Fruit fly (Drosophila melanogaster): Measurements from ENCODE around the gene MFS3.
A peak's percentile ranks its signal among the peaks of the same experiment; 100 is the strongest.

The MFS3 gene

dm6 chr2L:1185642-1186497 lies 42.9 kb downstream of the MFS3 start, which contains the start of gene CG5001 (continued):
- TF ChIP-seq Vsx1 (GFP tag; optimal IDR thresholded peaks at IDR 0.05) (no peak), slbo (GFP tag; IDR thresholded peaks at IDR 0.05) (peak; percentile 94), mld (GFP tag; IDR thresholded peaks at IDR 0.05; ENCODE audit: partially characterized antibody) (no peak), pan (optimal IDR thresholded peaks at IDR 0.05) (no peak), pan (GFP tag; optimal IDR thresholded peaks at IDR 0.05 in 1 of 2, IDR thresholded peaks at IDR 0.05 in 1 of 2) (peak in 1 of 2 experiments; percentile 91), wek (GFP tag; optimal IDR thresholded peaks at IDR 0.05) (no peak), tgo (GFP tag; IDR thresholded peaks at IDR 0.05) (peak; percentile 93), Taf1 (GFP tag; IDR thresholded peaks at IDR 0.05) (peak; percentile 86), CG3065 (GFP tag; optimal IDR thresholded peaks at IDR 0.05) (no peak), Optix (GFP tag; IDR thresholded peaks at IDR 0.05) (peak; percentile 7; the same call in 1 of the 3 replicates), gsb-n (tag; optimal IDR thresholded peaks at IDR 0.05) (peak; percentile 88), rib (GFP tag; IDR thresholded peaks at IDR 0.05) (peak; percentile 62), gce (GFP tag; IDR thresholded peaks at IDR 0.05) (peak; percentile 89), CG11695 (GFP tag; IDR thresholded peaks at IDR 0.05) (peak; percentile 86), shn (GFP tag; optimal IDR thresholded peaks at IDR 0.05) (peak; percentile 53), CG7839 (tag; optimal IDR thresholded peaks at IDR 0.05) (peak; percentile 91), CG9817 (tag; optimal IDR thresholded peaks at IDR 0.05) (peak; percentile 79), CG13775 (GFP tag; optimal IDR thresholded peaks at IDR 0.05) (peak; percentile 61), Bdp1 (GFP tag; optimal IDR thresholded peaks at IDR 0.05) (peak; percentile 28), Hmr (GFP tag; optimal IDR thresholded peaks at IDR 0.05) (peak; percentile 78), zen (tag; optimal IDR thresholded peaks at IDR 0.05) (peak; percentile 70), Camta (GFP tag; optimal IDR thresholded peaks at IDR 0.05) (peak; percentile 59), H2.0 (GFP tag; IDR thresholded peaks at IDR 0.05) (peak; percentile 81), Hr51 (GFP tag; optimal IDR thresholded peaks at IDR 0.05) (peak; percentile 24 to 92), B-H1 (GFP tag; IDR thresholded peaks at IDR 0.05) (peak; percentile 76), MTF-1 (GFP tag; optimal IDR thresholded peaks at IDR 0.05; ENCODE audit: borderline replicate concordance) (peak; percentile 82), CG15011 (GFP tag; optimal IDR thresholded peaks at IDR 0.05) (no peak), Blimp-1 (GFP tag; optimal IDR thresholded peaks at IDR 0.05) (peak; percentile 92), h (optimal IDR thresholded peaks at IDR 0.05) (no peak), danr (GFP tag; IDR thresholded peaks at IDR 0.05) (peak; percentile 63; the same call in 1 of the 2 replicates), nerfin-1 (tag; optimal IDR thresholded peaks at IDR 0.05) (peak; percentile 86), CG17802 (tag; optimal IDR thresholded peaks at IDR 0.05) (peak; percentile 42), trh (GFP tag; optimal IDR thresholded peaks at IDR 0.05) (peak; percentile 29), phol (tag; optimal IDR thresholded peaks at IDR 0.05) (peak; percentile 88), otp (GFP tag; IDR thresholded peaks at IDR 0.05) (peak; percentile 76), CG16815 (GFP tag; optimal IDR thresholded peaks at IDR 0.05) (peak; percentile 41), cato (GFP tag; optimal IDR thresholded peaks at IDR 0.05; ENCODE audit: borderline replicate concordance) (peak; percentile 54), HLH3B (GFP tag; IDR thresholded peaks at IDR 0.05) (peak; percentile 89), croc (GFP tag; conservative IDR thresholded peaks at IDR 0.05) (peak; percentile 36; the same call in 1 of the 3 replicates), grau (tag; optimal IDR thresholded peaks at IDR 0.05) (peak; percentile 89), CG13296 (GFP tag; optimal IDR thresholded peaks at IDR 0.05) (peak; percentile 88), lilli (GFP tag; optimal IDR thresholded peaks at IDR 0.05) (peak; percentile 81), CG5953 (GFP tag; IDR thresholded peaks at IDR 0.05) (peak; percentile 74; the same call in 1 of the 2 replicates), CG10959 (GFP tag; IDR thresholded peaks at IDR 0.05) (0 out of 2 replicates have a peak, but pooled peaks have one; percentile 39), dan (GFP tag; IDR thresholded peaks at IDR 0.05) (no peak), wor (GFP tag; IDR thresholded peaks at IDR 0.05) (peak; percentile 51; the same call in 1 of the 2 replicates), CG16813 (GFP tag; IDR thresholded peaks at IDR 0.05; ENCODE audit: partially characterized antibody) (peak; percentile 35; the same call in 1 of the 3 replicates), Dad (GFP tag; optimal IDR thresholded peaks at IDR 0.05) (no peak), CG14050 (GFP tag; IDR thresholded peaks at IDR 0.05) (peak; percentile 75)
